Fruit fly (Drosophila melanogaster) whole organism, wandering third instar larva: ENCODE measurements around the gene CG17375.

Source experiments
- Abd-B ChIP-seq: fragments of >200 bp; optimal IDR thresholded peaks from 2 replicates; lab custom pipeline; 2017; ENCODE audit warnings: missing biosample characterization, missing genetic modification characterization
- CG32264 ChIP-seq: fragments of 200-800 bp; sonication (Bioruptor generic); optimal IDR thresholded peaks from 2 replicates; lab custom pipeline; 2016; ENCODE audit warnings: missing biosample characterization, missing genetic modification characterization
- CrebA ChIP-seq: fragments of 200-800 bp; sonication (Bioruptor generic); optimal IDR thresholded peaks from 2 replicates; lab custom pipeline; 2016; ENCODE audit warnings: missing biosample characterization, mild to moderate bottlenecking, missing genetic modification characterization, borderline replicate concordance
- Dfd ChIP-seq: fragments of >200 bp; optimal IDR thresholded peaks from 2 replicates; lab custom pipeline; 2017; ENCODE audit warnings: missing biosample characterization, missing genetic modification characterization
- Dif ChIP-seq: fragments of 200-275, 200-300 bp; sonication (Bioruptor generic); optimal IDR thresholded peaks from 2 replicates; lab custom pipeline; 2018; ENCODE audit warnings: missing biosample characterization, missing genetic modification characterization; ENCODE audit not compliant: partially characterized antibody
- GATAd ChIP-seq: sonication (Bioruptor generic); optimal IDR thresholded peaks from 2 replicates; lab custom pipeline; 2016; ENCODE audit warnings: missing biosample characterization, missing genetic modification characterization
- Hnf4 ChIP-seq: fragments of 200-800 bp; sonication (Bioruptor generic); optimal IDR thresholded peaks from 2 replicates; lab custom pipeline; 2016; ENCODE audit warnings: missing biosample characterization, mild to moderate bottlenecking, missing genetic modification characterization
- Hr78 ChIP-seq: fragments of >200 bp; optimal IDR thresholded peaks from 2 replicates; lab custom pipeline; 2017; ENCODE audit warnings: missing biosample characterization, missing genetic modification characterization
- Hr83 ChIP-seq: fragments of 200-300 bp; sonication (Bioruptor generic); optimal IDR thresholded peaks from 2 replicates; lab custom pipeline; 2016; ENCODE audit warnings: missing biosample characterization, mild to moderate bottlenecking, missing genetic modification characterization, moderate library complexity; ENCODE audit not compliant: poor library complexity, severe bottlenecking
- Jra ChIP-seq: sonication (Bioruptor generic); optimal IDR thresholded peaks from 2 replicates; lab custom pipeline; 2016; ENCODE audit warnings: missing biosample characterization, missing genetic modification characterization
- Mio ChIP-seq: sonication (Bioruptor generic); optimal IDR thresholded peaks from 2 replicates; lab custom pipeline; 2016; ENCODE audit warnings: missing biosample characterization, missing genetic modification characterization
- Myc ChIP-seq: fragments of >200 bp; optimal IDR thresholded peaks from 2 replicates; lab custom pipeline; 2017
- N ChIP-seq: fragments of >200 bp; optimal IDR thresholded peaks from 2 replicates; lab custom pipeline; 2018; ENCODE audit warnings: missing biosample characterization, missing external identifiers, missing genetic modification characterization
- Rel ChIP-seq, 2 experiments: fragments of 200-800 bp; sonication (Bioruptor generic) in 1 of 2; optimal IDR thresholded peaks; 2 replicates in 1 of 2; 3 replicates in 1 of 2; lab custom pipeline; 2016 to 2019; ENCODE audit warnings: mild to moderate bottlenecking in 2 of 2, missing biosample characterization in 2 of 2, missing genetic modification characterization in 2 of 2, moderate library complexity in 1 of 2
- Vsx2 ChIP-seq: fragments of 200-300, 225-300 bp; sonication (Bioruptor generic); optimal IDR thresholded peaks from 2 replicates; lab custom pipeline; 2018; ENCODE audit warnings: missing biosample characterization, missing genetic modification characterization; ENCODE audit not compliant: partially characterized antibody
- br ChIP-seq: fragments of 200-800 bp; sonication (Bioruptor generic); optimal IDR thresholded peaks from 2 replicates; lab custom pipeline; 2016; ENCODE audit warnings: missing biosample characterization, missing genetic modification characterization
- brk ChIP-seq: fragments of 200-800 bp; sonication (Bioruptor generic); optimal IDR thresholded peaks from 2 replicates; lab custom pipeline; 2016; ENCODE audit warnings: missing biosample characterization, mild to moderate bottlenecking, missing genetic modification characterization
- dl ChIP-seq, 2 experiments: fragments of 175-275, 200-275 bp in 1 of 2; fragments of 200-275 bp in 1 of 2; sonication (Bioruptor generic); optimal IDR thresholded peaks; lab custom pipeline; 2018; ENCODE audit warnings: mild to moderate bottlenecking in 2 of 2, missing biosample characterization in 2 of 2, missing genetic modification characterization in 2 of 2, moderate library complexity in 2 of 2; ENCODE audit not compliant: partially characterized antibody in 2 of 2, insufficient read depth in 1 of 2
- dmrt93B ChIP-seq: fragments of 200-800 bp; sonication (Bioruptor generic); optimal IDR thresholded peaks from 2 replicates; lab custom pipeline; 2018; ENCODE audit warnings: missing biosample characterization, mild to moderate bottlenecking, missing genetic modification characterization
- dsf ChIP-seq: sonication (Bioruptor generic); optimal IDR thresholded peaks from 2 replicates; lab custom pipeline; 2016; ENCODE audit warnings: missing biosample characterization, missing genetic modification characterization, borderline replicate concordance
- ey ChIP-seq: fragments of 200-800 bp; sonication (Bioruptor generic); optimal IDR thresholded peaks from 2 replicates; lab custom pipeline; 2016; ENCODE audit warnings: missing biosample characterization, missing genetic modification characterization
- foxo ChIP-seq, 2 experiments: fragments of 200-800 bp; sonication (Bioruptor generic); optimal IDR thresholded peaks; 2 replicates in 1 of 2; 3 replicates in 1 of 2; lab custom pipeline; 2016 to 2017; ENCODE audit warnings: missing biosample characterization in 2 of 2, missing genetic modification characterization in 2 of 2
- fru ChIP-seq: fragments of 200-800 bp; sonication (Bioruptor generic); optimal IDR thresholded peaks from 3 replicates; lab custom pipeline; 2016; ENCODE audit warnings: missing biosample characterization, mild to moderate bottlenecking, missing genetic modification characterization
- h ChIP-seq: fragments of 200-800 bp; sonication (Bioruptor generic); optimal IDR thresholded peaks from 3 replicates; lab custom pipeline; 2016; ENCODE audit warnings: missing biosample characterization, mild to moderate bottlenecking, missing genetic modification characterization
- jim ChIP-seq: fragments of 175-275, 200-325 bp; sonication (Bioruptor generic); optimal IDR thresholded peaks from 2 replicates; lab custom pipeline; 2016; ENCODE audit warnings: missing biosample characterization, mild to moderate bottlenecking, missing genetic modification characterization
- psq ChIP-seq: fragments of 200-800 bp; sonication (Bioruptor generic); optimal IDR thresholded peaks from 3 replicates; lab custom pipeline; 2017; ENCODE audit warnings: missing biosample characterization, mild to moderate bottlenecking, missing genetic modification characterization, moderate library complexity
- sage ChIP-seq: fragments of 200-800 bp; sonication (Bioruptor generic); optimal IDR thresholded peaks from 2 replicates; lab custom pipeline; 2016; ENCODE audit warnings: missing biosample characterization, mild to moderate bottlenecking, missing genetic modification characterization
- sv ChIP-seq: fragments of 200-800 bp; sonication (Bioruptor generic); optimal IDR thresholded peaks from 3 replicates; lab custom pipeline; 2016; ENCODE audit warnings: missing biosample characterization, missing genetic modification characterization
- tai ChIP-seq: sonication (Bioruptor generic); optimal IDR thresholded peaks from 2 replicates; lab custom pipeline; 2016; ENCODE audit warnings: missing biosample characterization, missing genetic modification characterization
- usp ChIP-seq: fragments of >200 bp; optimal IDR thresholded peaks from 2 replicates; lab custom pipeline; 2017; ENCODE audit warnings: missing biosample characterization, missing genetic modification characterization
- woc ChIP-seq: sonication (Bioruptor generic); optimal IDR thresholded peaks from 2 replicates; lab custom pipeline; 2016; ENCODE audit warnings: missing biosample characterization, mild to moderate bottlenecking, missing genetic modification characterization

The CG17375 gene

DNA sequence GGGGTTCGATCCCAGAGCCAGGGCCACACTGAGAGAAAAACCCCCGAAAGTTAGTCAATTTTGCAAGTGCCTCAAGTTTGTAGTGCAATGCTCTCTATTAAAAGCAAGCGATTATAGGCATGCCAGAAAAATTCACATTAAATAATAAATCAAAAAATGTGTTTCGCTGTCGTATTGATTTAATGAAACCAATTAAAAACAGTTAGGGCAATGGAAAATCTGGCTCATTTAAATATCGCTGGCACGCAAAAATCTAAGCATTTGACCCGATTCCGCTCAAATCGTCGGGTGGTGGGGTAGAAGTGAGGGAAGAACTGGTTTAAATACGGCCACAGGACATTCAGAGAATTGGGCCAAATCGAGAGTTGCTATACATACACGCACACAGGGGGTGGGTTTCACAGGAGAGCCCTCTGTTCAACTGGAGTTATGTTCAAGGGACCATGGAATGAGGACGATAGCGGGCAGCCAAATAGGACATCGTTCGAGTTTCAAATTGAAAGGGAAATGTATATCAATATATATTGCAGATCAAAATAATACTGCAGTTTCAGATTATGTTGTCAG, 10.6 kb downstream of the CG17375 start:
- TF ChIP-seq dsf (GFP tag; lab: Kevin White, UChicago) (no peak), fru (no peak), woc (GFP tag; lab: Kevin White, UChicago) (peak; percentile 17), sv (GFP tag; lab: Kevin White, UChicago) (no peak), dmrt93B (GFP tag; lab: Kevin White, UChicago) (no peak), Jra (GFP tag; lab: Kevin White, UChicago) (no peak), ey (GFP tag; lab: Kevin White, UChicago) (no peak), foxo (GFP tag; optimal IDR thresholded peaks at IDR 0.05; lab: Kevin White, UChicago) (peak in 1 of 2 experiments; percentile 11)

DNA sequence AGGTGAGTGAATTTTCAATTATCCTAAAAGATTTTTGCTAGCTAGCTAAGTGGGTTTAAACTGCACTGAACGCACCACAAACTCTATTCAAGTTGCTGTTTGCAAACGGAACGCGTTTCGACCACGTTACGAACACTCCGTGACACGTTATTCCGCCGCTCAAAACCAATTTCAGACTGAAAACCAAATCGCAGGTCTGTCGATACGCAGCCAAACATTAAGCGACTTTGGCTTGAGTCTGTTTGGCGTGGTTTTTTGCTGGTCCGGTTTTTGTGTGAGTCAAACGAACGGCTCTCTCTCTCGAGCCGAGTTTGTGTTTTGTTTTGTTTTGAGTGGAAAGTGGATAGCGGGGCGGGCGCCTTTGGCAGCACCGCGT, 11.2 kb downstream of the CG17375 start:
- TF ChIP-seq GATAd: no peak
- TF ChIP-seq ey (GFP tag; lab: Kevin White, UChicago): no peak
- TF ChIP-seq Mio (GFP tag; lab: Kevin White, UChicago): no peak
- no peak for TF ChIP-seq Rel (GFP tag; optimal IDR thresholded peaks at IDR 0.05; lab: Kevin White, UChicago)
- no peak for TF ChIP-seq Rel (tag; optimal IDR thresholded peaks at IDR 0.05; lab: Kevin White, UChicago)
- TF ChIP-seq tai: no peak
- TF ChIP-seq Dif (GFP tag; lab: Kevin White, UChicago): peak; percentile 53
- TF ChIP-seq usp (GFP tag; lab: Kevin White, UChicago): no peak
- TF ChIP-seq CG32264: no peak
- no peak for TF ChIP-seq woc (GFP tag; lab: Kevin White, UChicago)
- peak in 1 of 2 experiments; percentile 12 for TF ChIP-seq dl (GFP tag; optimal IDR thresholded peaks at IDR 0.05; lab: Kevin White, UChicago; ENCODE audit: insufficient read depth in 1 of 2, partially characterized antibody in 2 of 2)
- no peak for TF ChIP-seq Abd-B
- no peak for TF ChIP-seq brk
- peak; percentile 1 for TF ChIP-seq Hnf4 (GFP tag; lab: Kevin White, UChicago)
- no peak for TF ChIP-seq Hr83 (GFP tag; lab: Kevin White, UChicago)

DNA sequence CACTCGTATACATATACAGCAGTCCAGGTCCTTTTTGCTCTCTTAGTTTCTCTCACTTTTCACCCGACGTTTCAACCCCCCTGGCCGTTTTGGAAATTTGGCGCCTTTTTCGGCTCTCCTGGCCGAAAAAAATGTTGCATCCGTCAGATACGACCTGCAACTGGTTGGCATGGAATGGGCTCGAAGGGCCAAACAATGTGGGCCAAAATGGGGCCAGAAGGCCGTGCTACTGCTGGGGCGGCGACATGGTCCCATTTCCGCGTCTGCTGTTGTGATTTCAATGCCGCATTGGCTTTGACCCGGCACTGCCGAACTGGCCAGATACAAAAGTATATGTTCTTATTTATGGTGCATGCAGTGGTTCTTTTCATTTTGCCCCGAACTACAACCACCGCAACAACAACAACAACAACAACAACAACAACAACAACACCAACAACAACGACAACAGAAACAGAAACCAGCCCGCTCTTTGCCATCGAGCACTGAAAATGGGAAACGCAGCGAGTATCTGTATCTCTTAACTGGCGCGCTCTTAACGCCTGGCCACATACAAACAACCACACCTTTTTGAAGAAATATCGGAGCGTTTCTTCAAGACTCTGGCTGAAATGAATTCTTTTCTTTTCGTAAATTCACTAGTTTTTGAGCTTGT, 11.7 kb downstream of the CG17375 start:
- TF ChIP-seq Dif (GFP tag; lab: Kevin White, UChicago) (peak; percentile 2), Abd-B (no peak)

DNA sequence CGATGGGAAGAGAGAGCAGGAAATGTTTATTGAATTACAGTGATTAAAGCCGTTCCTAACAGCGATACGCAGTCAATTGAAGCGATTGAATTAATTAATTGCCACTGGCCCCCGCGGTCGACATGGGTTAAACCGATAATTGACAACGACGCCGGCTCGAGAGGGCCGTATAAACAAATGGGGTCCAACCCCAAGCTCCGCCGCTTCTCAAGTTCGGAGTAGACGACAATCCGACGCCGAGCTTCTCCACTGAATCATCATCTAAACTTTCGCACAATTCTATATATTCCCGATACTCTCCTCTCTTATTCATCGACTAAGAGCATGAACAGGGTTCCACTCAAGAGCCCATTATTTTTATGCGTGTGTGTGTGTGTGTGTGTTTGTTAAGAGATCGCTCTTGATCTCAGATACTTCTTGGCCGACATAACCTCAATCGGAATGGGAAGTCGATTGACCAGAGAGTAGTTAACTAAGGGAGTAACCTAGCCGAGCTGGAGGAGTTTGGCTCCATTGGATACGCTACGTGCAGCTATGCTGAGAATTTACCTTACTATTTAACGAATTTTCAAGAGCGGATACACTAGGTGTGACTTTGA, 13.6 kb downstream of the CG17375 start:
- TF ChIP-seq dl (GFP tag; optimal IDR thresholded peaks at IDR 0.05; lab: Kevin White, UChicago; ENCODE audit: insufficient read depth in 1 of 2, partially characterized antibody in 2 of 2) (peak in 1 of 2 experiments; percentile 69), brk (no peak), Dif (GFP tag; lab: Kevin White, UChicago) (peak; percentile 32)

DNA sequence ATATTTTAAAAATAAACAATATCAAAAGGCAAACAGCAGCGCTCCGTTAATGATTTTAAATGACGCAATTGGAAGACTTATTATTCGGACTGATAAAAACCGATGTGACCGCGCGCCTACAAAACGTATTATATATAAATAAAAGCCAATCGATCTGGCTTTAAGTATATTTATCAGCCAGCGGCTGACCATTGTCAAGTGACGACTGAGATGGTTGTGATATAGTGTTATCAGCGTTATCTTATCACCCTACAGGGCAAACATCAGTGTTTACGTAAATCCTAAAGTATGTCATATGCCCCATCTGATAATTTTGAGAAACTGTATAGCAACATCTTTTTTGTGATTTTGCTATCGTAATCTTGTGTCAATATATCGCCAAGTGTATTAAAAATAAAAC, 16.2 kb downstream of the CG17375 start:
- TF ChIP-seq sv (GFP tag; lab: Kevin White, UChicago): no peak
- TF ChIP-seq Vsx2: no peak
- no peak for TF ChIP-seq Dif (GFP tag; lab: Kevin White, UChicago)
- TF ChIP-seq psq (GFP tag; lab: Kevin White, UChicago): no peak
- no peak for TF ChIP-seq Dfd (GFP tag; lab: Kevin White, UChicago)
- peak; percentile 47 for TF ChIP-seq CrebA (GFP tag; lab: Kevin White, UChicago)
- peak; percentile 43 for TF ChIP-seq sage
- no peak for TF ChIP-seq jim (GFP tag; lab: Kevin White, UChicago)
- TF ChIP-seq dsf (GFP tag; lab: Kevin White, UChicago): no peak
- TF ChIP-seq Jra (GFP tag; lab: Kevin White, UChicago): no peak
- no peak for TF ChIP-seq Hnf4 (GFP tag; lab: Kevin White, UChicago)
- TF ChIP-seq br (GFP tag; lab: Kevin White, UChicago): no peak
- TF ChIP-seq Hr78 (GFP tag; lab: Kevin White, UChicago): no peak
- TF ChIP-seq Myc (lab: Kevin White, UChicago): no peak
- no peak for TF ChIP-seq N (GFP tag; lab: Kevin White, UChicago)
- no peak for TF ChIP-seq Hr83 (GFP tag; lab: Kevin White, UChicago)
- peak; percentile 3 for TF ChIP-seq h
